Fruit fly (Drosophila melanogaster) whole organism, embryonic: Measurements from ENCODE around the gene CG3337.

Experiments
- Antp ChIP-seq: fragments of 200-800 bp; sonication (Bioruptor generic); optimal IDR thresholded peaks from 3 replicates; lab custom pipeline; 2016; ENCODE audit warnings: missing biosample characterization, missing genetic modification characterization
- Atf6 ChIP-seq: fragments of 200-800 bp; sonication (Bioruptor generic); IDR thresholded peaks from 2 replicates; pipeline ENCODE4 v1.3.6; 2022; ENCODE audit warnings: missing biosample characterization, missing genetic modification characterization
- CG10366 ChIP-seq: fragments of 200-800 bp; sonication (Bioruptor generic); IDR thresholded peaks from 2 replicates; pipeline ENCODE4 v1.3.6; 2022; ENCODE audit warnings: missing biosample characterization, missing genetic modification characterization
- CG11695 ChIP-seq: fragments of 200-800 bp; sonication (Bioruptor generic); IDR thresholded peaks from 3 replicates; pipeline ENCODE4 v1.3.6; 2022; ENCODE audit warnings: missing biosample characterization, missing genetic modification characterization
- CG15514 ChIP-seq: fragments of 200-800 bp; sonication (Bioruptor generic); optimal IDR thresholded peaks from 3 replicates; lab custom pipeline; 2017; ENCODE audit warnings: missing biosample characterization, missing genetic modification characterization, mild to moderate bottlenecking, moderate library complexity, missing genetic modification reagents
- CG16779 ChIP-seq: fragments of 200-800 bp; sonication (Bioruptor generic); IDR thresholded peaks from 2 replicates; pipeline ENCODE4 v1.3.6; 2022; ENCODE audit warnings: missing biosample characterization, missing genetic modification characterization
- CG2120 ChIP-seq: fragments of 200-800 bp; sonication (Bioruptor generic); optimal IDR thresholded peaks from 3 replicates; lab custom pipeline; 2016; ENCODE audit warnings: missing biosample characterization, missing genetic modification characterization
- CG2678 ChIP-seq: fragments of 200-800 bp; sonication (Bioruptor generic); optimal IDR thresholded peaks from 3 replicates; lab custom pipeline; 2019; ENCODE audit warnings: missing biosample characterization, mild to moderate bottlenecking, missing genetic modification characterization, moderate library complexity
- CG30403 ChIP-seq: fragments of 200-800 bp; sonication (Bioruptor generic); optimal IDR thresholded peaks from 3 replicates; lab custom pipeline; 2016; ENCODE audit warnings: missing biosample characterization, missing genetic modification characterization
- CG3065 ChIP-seq: fragments of 200-800 bp; sonication (Bioruptor generic); optimal IDR thresholded peaks from 2 replicates; lab custom pipeline; 2016; ENCODE audit warnings: missing biosample characterization, missing genetic modification characterization
- CG6765 ChIP-seq: fragments of 200-800 bp; sonication (Bioruptor generic); optimal IDR thresholded peaks from 3 replicates; lab custom pipeline; 2017; ENCODE audit warnings: missing biosample characterization, mild to moderate bottlenecking, missing genetic modification characterization
- CG7372 ChIP-seq: fragments of 200-800 bp; sonication (Bioruptor generic); IDR thresholded peaks from 2 replicates; pipeline ENCODE4 v1.3.6; 2022; ENCODE audit warnings: missing biosample characterization, missing genetic modification characterization
- CG7556 ChIP-seq: fragments of 200-800 bp; sonication (Bioruptor generic); optimal IDR thresholded peaks from 2 replicates; lab custom pipeline; 2017; ENCODE audit warnings: missing biosample characterization, mild to moderate bottlenecking, missing genetic modification characterization
- CG7839 ChIP-seq: fragments of 200-800 bp; sonication (Bioruptor generic); optimal IDR thresholded peaks from 3 replicates; lab custom pipeline; 2018; ENCODE audit warnings: missing biosample characterization, mild to moderate bottlenecking, missing genetic modification characterization, moderate library complexity
- CG8944 ChIP-seq: fragments of 200-800 bp; sonication (Bioruptor generic); optimal IDR thresholded peaks from 3 replicates; lab custom pipeline; 2016; ENCODE audit warnings: missing biosample characterization, missing genetic modification characterization
- CG9727 ChIP-seq: fragments of 200-800 bp; sonication (Bioruptor generic); optimal IDR thresholded peaks from 3 replicates; lab custom pipeline; 2017; ENCODE audit warnings: missing biosample characterization, mild to moderate bottlenecking, missing genetic modification characterization
- CG9797 ChIP-seq: fragments of 200-800 bp; sonication (Bioruptor generic); optimal IDR thresholded peaks from 3 replicates; lab custom pipeline; 2018; ENCODE audit warnings: missing biosample characterization, mild to moderate bottlenecking, missing genetic modification characterization
- CG9932 ChIP-seq: fragments of 200-800 bp; sonication (Bioruptor generic); IDR thresholded peaks from 2 replicates; pipeline ENCODE4 v1.3.6; 2022; ENCODE audit warnings: missing biosample characterization, missing genetic modification characterization
- Dad ChIP-seq: fragments of 200-800 bp; sonication (Bioruptor generic); optimal IDR thresholded peaks from 3 replicates; lab custom pipeline; 2016; ENCODE audit warnings: missing biosample characterization, missing genetic modification characterization
- Dek ChIP-seq: fragments of 200-800 bp; sonication (Bioruptor generic); optimal IDR thresholded peaks from 3 replicates; lab custom pipeline; 2019; ENCODE audit warnings: missing biosample characterization, mild to moderate bottlenecking, missing genetic modification characterization, moderate library complexity
- Dfd ChIP-seq, 2 experiments: fragments of >200 bp; optimal IDR thresholded peaks; 2 replicates each; lab custom pipeline; 2017; ENCODE audit warnings: missing biosample characterization in 2 of 2, missing genetic modification characterization in 2 of 2
- Dll ChIP-seq: fragments of 200-800 bp; sonication (Bioruptor generic); IDR thresholded peaks from 4 replicates; pipeline ENCODE4 v1.3.6; 2022; ENCODE audit warnings: missing biosample characterization, missing genetic modification characterization; ENCODE audit not compliant: partially characterized antibody
- Fer3 ChIP-seq: fragments of 200-800 bp; sonication (Bioruptor generic); optimal IDR thresholded peaks from 2 replicates; lab custom pipeline; 2018; ENCODE audit warnings: missing biosample characterization, mild to moderate bottlenecking, missing genetic modification characterization, moderate library complexity
- HHEX ChIP-seq: fragments of 200-800 bp; sonication (Bioruptor generic); optimal IDR thresholded peaks from 3 replicates; lab custom pipeline; 2017; ENCODE audit warnings: missing biosample characterization, mild to moderate bottlenecking, missing genetic modification characterization, missing genetic modification reagents
- Hmr ChIP-seq: fragments of 200-800 bp; sonication (Bioruptor generic); optimal IDR thresholded peaks from 3 replicates; lab custom pipeline; 2017; ENCODE audit warnings: mild to moderate bottlenecking, missing biosample characterization, missing genetic modification reagents, missing genetic modification characterization
- Hr51 ChIP-seq, 2 experiments: fragments of 200-800 bp; sonication (Bioruptor generic); optimal IDR thresholded peaks; 2 replicates in 1 of 2; 3 replicates in 1 of 2; lab custom pipeline; 2016 to 2018; ENCODE audit warnings: missing biosample characterization in 2 of 2, missing genetic modification characterization in 2 of 2, mild to moderate bottlenecking in 1 of 2, moderate library complexity in 1 of 2
- MBD-R2 ChIP-seq: fragments of 200-800 bp; sonication (Bioruptor generic); IDR thresholded peaks from 2 replicates; pipeline ENCODE4 v1.3.6; 2022; ENCODE audit warnings: missing biosample characterization, missing genetic modification characterization
- Med ChIP-seq: fragments of 200-800 bp; sonication (Bioruptor generic); peaks from one replicate; lab custom pipeline; 2016; ENCODE audit warnings: missing biosample characterization, missing genetic modification characterization, mild to moderate bottlenecking, inconsistent platforms, moderate library complexity
- Meics ChIP-seq: fragments of 200-800 bp; sonication (Bioruptor generic); optimal IDR thresholded peaks from 2 replicates; lab custom pipeline; 2017; ENCODE audit warnings: missing biosample characterization, mild to moderate bottlenecking, missing genetic modification characterization
- Pdp1 ChIP-seq, 2 experiments: fragments of 200-800 bp; sonication (Bioruptor generic); optimal IDR thresholded peaks; 3 replicates each; lab custom pipeline; 2016; ENCODE audit warnings: missing biosample characterization in 2 of 2, missing genetic modification characterization in 2 of 2, mild to moderate bottlenecking in 1 of 2, moderate library complexity in 1 of 2
- Rfx ChIP-seq: fragments of 200-800 bp; sonication (Bioruptor generic); IDR thresholded peaks from 2 replicates; pipeline ENCODE4 v1.3.6; 2022; ENCODE audit warnings: missing biosample characterization, missing genetic modification characterization
- Sox102F ChIP-seq: fragments of 200-800 bp; sonication (Bioruptor generic); optimal IDR thresholded peaks from 2 replicates; lab custom pipeline; 2018; ENCODE audit warnings: missing biosample characterization, mild to moderate bottlenecking, missing genetic modification characterization, moderate library complexity
- Sry-δ ChIP-seq: fragments of 200-800 bp; sonication (Bioruptor generic); optimal IDR thresholded peaks from 2 replicates; lab custom pipeline; 2016; ENCODE audit warnings: missing biosample characterization, missing genetic modification characterization
- chm ChIP-seq: fragments of 200-800 bp; sonication (Bioruptor generic); IDR thresholded peaks from 2 replicates; pipeline ENCODE4 v1.3.6; 2022; ENCODE audit warnings: missing biosample characterization, missing genetic modification characterization
- crp ChIP-seq, 2 experiments: fragments of 200-800 bp; sonication (Bioruptor generic); optimal IDR thresholded peaks; 2 replicates in 1 of 2; 3 replicates in 1 of 2; lab custom pipeline; 2017; ENCODE audit warnings: missing biosample characterization in 2 of 2, missing genetic modification characterization in 2 of 2, mild to moderate bottlenecking in 1 of 2, moderate library complexity in 1 of 2
- dm ChIP-seq: fragments of 200-800 bp; sonication (Bioruptor generic); optimal IDR thresholded peaks from 3 replicates; lab custom pipeline; 2016; ENCODE audit warnings: missing biosample characterization, missing genetic modification characterization
- dmrt99B ChIP-seq: fragments of 200-800 bp; sonication (Bioruptor generic); optimal IDR thresholded peaks from 2 replicates; lab custom pipeline; 2018; ENCODE audit warnings: missing biosample characterization, mild to moderate bottlenecking, missing genetic modification characterization, moderate library complexity
- grau ChIP-seq: fragments of 200-800 bp; optimal IDR thresholded peaks from 3 replicates; lab custom pipeline; 2019; ENCODE audit warnings: missing biosample characterization, mild to moderate bottlenecking, missing genetic modification characterization, moderate library complexity
- hkb ChIP-seq, 2 experiments: fragments of 200-800 bp in 1 of 2; fragments of >200 bp in 1 of 2; sonication (Bioruptor generic) in 1 of 2; IDR thresholded peaks in 1 of 2; optimal IDR thresholded peaks in 1 of 2; 2 replicates each; pipeline versions ENCODE4 v1.3.6 to Lab custom; 2017 to 2022; ENCODE audit warnings: missing biosample characterization in 1 of 2, missing genetic modification characterization in 1 of 2
- kah ChIP-seq: fragments of 200-800 bp; sonication (Bioruptor generic); optimal IDR thresholded peaks from 2 replicates; lab custom pipeline; 2018; ENCODE audit warnings: missing biosample characterization, mild to moderate bottlenecking, missing genetic modification characterization
- oc ChIP-seq: fragments of 200-800 bp; sonication (Bioruptor generic); optimal IDR thresholded peaks from 2 replicates; lab custom pipeline; 2018; ENCODE audit warnings: missing biosample characterization, mild to moderate bottlenecking, missing genetic modification characterization, moderate library complexity
- seq ChIP-seq: fragments of 200-800 bp; sonication (Bioruptor generic); IDR thresholded peaks from 2 replicates; pipeline ENCODE4 v1.3.6; 2022; ENCODE audit warnings: missing biosample characterization, missing genetic modification characterization
- sisA ChIP-seq: fragments of 200-800 bp; sonication (Bioruptor generic); IDR thresholded peaks from 2 replicates; pipeline ENCODE4 v1.3.6; 2022; ENCODE audit warnings: missing biosample characterization, missing genetic modification characterization
- slbo ChIP-seq: fragments of 200-800 bp; sonication (Bioruptor generic); IDR thresholded peaks from 2 replicates; pipeline ENCODE4 v1.3.6; 2022; ENCODE audit warnings: missing biosample characterization, missing genetic modification characterization

Gene CG3337

dm6 chr3R:21180391-21180796, 43.0 kb downstream of the CG3337 start (continued):
- TF ChIP-seq Fer3 (tag; lab: Kevin White, UChicago) (peak; percentile 29), CG15514 (GFP tag; lab: Kevin White, UChicago) (peak; percentile 5), Dfd (GFP tag; optimal IDR thresholded peaks at IDR 0.05; lab: Kevin White, UChicago) (no peak), Meics (GFP tag; lab: Kevin White, UChicago) (peak; percentile 1), CG9797 (GFP tag; lab: Kevin White, UChicago) (no peak), Antp (GFP tag; lab: Kevin White, UChicago) (no peak), CG30403 (GFP tag; lab: Kevin White, UChicago) (peak; percentile 27), CG8944 (GFP tag; lab: Kevin White, UChicago) (no peak), Dek (tag; lab: Kevin White, UChicago) (peak; percentile 11), Sox102F (GFP tag; lab: Kevin White, UChicago) (peak; percentile 21), kah (peak; percentile 9), slbo (GFP tag; lab: Robert Waterston, UW) (0 out of 2 replicates have a peak, but pooled peaks have one; percentile 10), Dad (GFP tag; lab: Kevin White, UChicago) (no peak), CG10366 (GFP tag; lab: Robert Waterston, UW) (no peak), CG11695 (GFP tag; lab: Robert Waterston, UW) (0 out of 3 replicates have a peak, but pooled peaks have one; percentile 31), Dll (GFP tag; lab: Robert Waterston, UW) (no peak), Hr51 (GFP tag; optimal IDR thresholded peaks at IDR 0.05; lab: Kevin White, UChicago) (peak in 1 of 2 experiments; percentile 38), CG16779 (GFP tag; lab: Robert Waterston, UW) (peak; percentile 45; the same call in 1 of the 2 replicates), dm (GFP tag; lab: Kevin White, UChicago) (no peak), hkb (optimal IDR thresholded peaks at IDR 0.05; lab: Kevin White, UChicago) (no peak), hkb (GFP tag; IDR thresholded peaks at IDR 0.05; lab: Robert Waterston, UW) (peak; percentile 36; the same call in 1 of the 2 replicates), chm (GFP tag; lab: Robert Waterston, UW) (peak; percentile 25; the same call in 1 of the 2 replicates), CG7372 (GFP tag; lab: Robert Waterston, UW) (peak; percentile 72), CG2678 (peak; percentile 32), CG6765 (GFP tag; lab: Kevin White, UChicago) (peak; percentile 8), Sry-δ (GFP tag; lab: Kevin White, UChicago) (no peak), seq (0 out of 2 replicates have a peak, but pooled peaks have one; percentile 17), CG7839 (tag; lab: Kevin White, UChicago) (peak; percentile 16), CG3065 (GFP tag; lab: Kevin White, UChicago) (no peak), crp (GFP tag; optimal IDR thresholded peaks at IDR 0.05; lab: Kevin White, UChicago) (peak in 1 of 2 experiments; percentile 22), MBD-R2 (GFP tag; lab: Robert Waterston, UW) (peak; percentile 20; the same call in 1 of the 2 replicates), HHEX (GFP tag; lab: Kevin White, UChicago) (no peak), Hmr (GFP tag; lab: Kevin White, UChicago) (peak; percentile 42), CG2120 (GFP tag; lab: Kevin White, UChicago) (peak; percentile 41), CG7556 (GFP tag; lab: Kevin White, UChicago) (peak; percentile 4), sisA (GFP tag; lab: Robert Waterston, UW) (no peak), CG9727 (GFP tag; lab: Kevin White, UChicago) (peak; percentile 29), Atf6 (GFP tag; lab: Robert Waterston, UW) (0 out of 2 replicates have a peak, but pooled peaks have one; percentile 37), grau (tag; lab: Kevin White, UChicago) (peak; percentile 9), Med (GFP tag; lab: Kevin White, UChicago) (peak; percentile 68), dmrt99B (tag; lab: Kevin White, UChicago) (peak; percentile 16), CG9932 (GFP tag; lab: Robert Waterston, UW) (0 out of 2 replicates have a peak, but pooled peaks have one; percentile 10), Pdp1 (GFP tag; optimal IDR thresholded peaks at IDR 0.05; lab: Kevin White, UChicago) (peak in 1 of 2 experiments; percentile 56), oc (tag; lab: Kevin White, UChicago) (no peak), Rfx (peak; percentile 28)
